Fruit fly (Drosophila melanogaster) whole organism, prepupa: ENCODE results near the gene btn.

Experiments
- CG3919 ChIP-seq: fragments of 200-800 bp; sonication (Bioruptor generic); optimal IDR thresholded peaks from 3 replicates; lab custom pipeline; 2016; ENCODE audit warnings: missing biosample characterization, missing genetic modification characterization
- CG6792 ChIP-seq: fragments of 200-800 bp; sonication (Bioruptor generic); optimal IDR thresholded peaks from 3 replicates; lab custom pipeline; 2016; ENCODE audit warnings: missing biosample characterization, missing genetic modification characterization
- CG8319 ChIP-seq: fragments of 200-800 bp; sonication (Bioruptor generic); optimal IDR thresholded peaks from 3 replicates; lab custom pipeline; 2016; ENCODE audit warnings: missing biosample characterization, missing genetic modification characterization
- Hr39 ChIP-seq: fragments of 200-800 bp; sonication (Bioruptor generic); optimal IDR thresholded peaks from 2 replicates; lab custom pipeline; 2016; ENCODE audit warnings: missing biosample characterization, missing genetic modification characterization
- achi ChIP-seq: fragments of 200-800 bp; sonication (Bioruptor generic); optimal IDR thresholded peaks from 3 replicates; lab custom pipeline; 2016; ENCODE audit warnings: missing biosample characterization, missing genetic modification characterization
- salr ChIP-seq, 2 experiments: fragments of 200-800 bp; sonication (Bioruptor generic); optimal IDR thresholded peaks; 3 replicates each; lab custom pipeline; 2016 to 2018; ENCODE audit warnings: missing biosample characterization in 2 of 2, missing genetic modification characterization in 2 of 2, mild to moderate bottlenecking in 1 of 2
- ss ChIP-seq, 2 experiments: fragments of 200-800 bp; sonication (Bioruptor generic); optimal IDR thresholded peaks; 2 replicates in 1 of 2; 3 replicates in 1 of 2; lab custom pipeline; 2017 to 2018; ENCODE audit warnings: mild to moderate bottlenecking in 2 of 2, missing biosample characterization in 2 of 2, missing genetic modification characterization in 2 of 2, moderate library complexity in 1 of 2
- svp ChIP-seq: fragments of 200-800 bp; sonication (Bioruptor generic); peaks from one replicate; lab custom pipeline; 2016; ENCODE audit warnings: missing biosample characterization, missing genetic modification characterization
- topi ChIP-seq: fragments of 200-800 bp; sonication (Bioruptor generic); optimal IDR thresholded peaks from 3 replicates; lab custom pipeline; 2016; ENCODE audit warnings: missing biosample characterization, missing genetic modification characterization

DNA sequence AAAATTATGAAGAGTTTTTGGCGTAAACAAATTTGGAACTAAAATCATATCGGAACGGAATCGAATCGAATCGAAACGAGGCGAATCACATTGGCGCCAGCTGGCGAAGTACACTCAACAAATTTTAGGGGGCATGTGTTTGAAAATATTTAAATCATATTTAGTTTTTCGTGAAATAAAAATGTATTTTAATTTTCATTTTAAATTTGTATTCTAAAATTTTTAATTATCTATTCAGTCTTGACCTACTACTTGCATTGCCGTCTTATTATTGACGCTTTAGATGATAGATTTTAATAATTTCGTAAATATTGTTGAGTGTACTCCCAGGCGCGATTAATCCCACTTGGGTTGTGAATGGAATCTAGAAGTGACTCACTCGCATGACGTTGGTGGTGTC is 42.7 kb upstream of the btn start:
- TF ChIP-seq CG3919 (no peak), CG6792 (GFP tag; lab: Kevin White, UChicago) (no peak), topi (GFP tag; lab: Kevin White, UChicago) (no peak), svp (peak; percentile 58), Hr39 (GFP tag; lab: Kevin White, UChicago) (no peak), CG8319 (GFP tag; lab: Kevin White, UChicago) (no peak), achi (GFP tag; lab: Kevin White, UChicago) (no peak), ss (GFP tag; optimal IDR thresholded peaks at IDR 0.05; lab: Kevin White, UChicago) (no peak), salr (GFP tag; optimal IDR thresholded peaks at IDR 0.05; lab: Kevin White, UChicago) (no peak)
